Worm (Caenorhabditis elegans): ENCODE data around the gene F13H8.2.
A peak's percentile ranks its signal among the peaks of the same experiment; 100 is the strongest.

F13H8.2 gene

ce11 chrII:6236093-6236945, 33.8 kb upstream of the F13H8.2 start:
- TF ChIP-seq npax-4 (tag; optimal IDR thresholded peaks at IDR 0.05) (no peak), ceh-18 (tag; optimal IDR thresholded peaks at IDR 0.05) (peak; percentile 62), ceh-48 (tag; optimal IDR thresholded peaks at IDR 0.05) (no peak), pat-9 (tag; optimal IDR thresholded peaks at IDR 0.05) (no peak), hlh-6 (tag; optimal IDR thresholded peaks at IDR 0.05) (no peak), tbx-2 (tag; optimal IDR thresholded peaks at IDR 0.05) (peak; percentile 33), ceh-34 (tag; optimal IDR thresholded peaks at IDR 0.05) (peak; percentile 11), rnt-1 (tag; optimal IDR thresholded peaks at IDR 0.05) (no peak), hlh-30 (tag; optimal IDR thresholded peaks at IDR 0.05; ENCODE audit: insufficient read depth) (peak; percentile 45)

- no peak for TF ChIP-seq nhr-232 (tag; optimal IDR thresholded peaks at IDR 0.05)
- TF ChIP-seq ceh-31 (tag; optimal IDR thresholded peaks at IDR 0.05), result no peak
- TF ChIP-seq elt-2 (tag; optimal IDR thresholded peaks at IDR 0.05), result no peak
- no peak for TF ChIP-seq ceh-24 (tag; optimal IDR thresholded peaks at IDR 0.05)
- no peak for TF ChIP-seq elt-4 (tag; optimal IDR thresholded peaks at IDR 0.05)
- TF ChIP-seq dve-1 (tag; optimal IDR thresholded peaks at IDR 0.05), result no peak
- no peak for TF ChIP-seq hlh-13 (GFP tag; optimal IDR thresholded peaks at IDR 0.05)
- TF ChIP-seq unc-3 (GFP tag; conservative IDR thresholded peaks at IDR 0.05), result no peak
- TF ChIP-seq unc-3 (tag; optimal IDR thresholded peaks at IDR 0.05), result no peak
- no peak for TF ChIP-seq pqm-1 (tag; optimal IDR thresholded peaks at IDR 0.05)
- no peak for TF ChIP-seq unc-55 (GFP tag; optimal IDR thresholded peaks at IDR 0.05)
- TF ChIP-seq zip-5 (tag; optimal IDR thresholded peaks at IDR 0.05), result no peak
- no peak for TF ChIP-seq nhr-11 (tag; optimal IDR thresholded peaks at IDR 0.05)
- no peak for TF ChIP-seq pros-1 (tag; optimal IDR thresholded peaks at IDR 0.05)
- TF ChIP-seq ceh-19 (GFP tag; optimal IDR thresholded peaks at IDR 0.05), result no peak
- TF ChIP-seq pha-4 (tag; optimal IDR thresholded peaks at IDR 0.05), result no peak
- TF ChIP-seq ceh-6 (GFP tag; optimal IDR thresholded peaks at IDR 0.05), result no peak
- no peak for TF ChIP-seq unc-42 (tag; optimal IDR thresholded peaks at IDR 0.05)
- TF ChIP-seq pax-1 (tag; optimal IDR thresholded peaks at IDR 0.05), result no peak
Observed at ce11 chrII:6241758-6242157, 28.4 kb upstream of the F13H8.2 start, which contains the start of gene T24H7.8. T24H7.8 (plus strand) TSS chrII:6242058.

DNA sequence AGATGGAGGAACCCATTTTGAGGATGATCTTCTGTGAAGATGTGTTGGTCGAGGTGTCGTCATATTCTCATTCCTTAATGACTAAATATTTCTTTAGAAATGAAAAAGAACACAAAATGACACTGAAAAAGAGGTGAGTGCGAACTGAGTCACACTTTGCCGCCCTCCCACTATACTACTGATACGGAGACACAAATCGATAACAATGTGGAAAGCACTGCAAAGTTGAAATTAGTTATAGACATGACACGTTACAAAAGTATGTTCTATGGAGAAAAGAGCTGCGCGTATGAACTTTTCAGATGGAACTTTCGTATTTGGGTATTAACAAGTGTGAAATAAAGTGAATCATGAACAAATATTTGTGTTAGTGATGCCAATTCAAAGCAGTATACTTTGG, 26.0 kb upstream of the F13H8.2 start, which contains the start of gene tat-4:
TSS of gene tat-4 (minus strand) at position 117 of the 400 bp plus-strand sequence.
- TF ChIP-seq nfya-1 (tag; optimal IDR thresholded peaks at IDR 0.05) (no peak), fax-1 (tag; optimal IDR thresholded peaks at IDR 0.05) (no peak), T23F11.4 (GFP tag; optimal IDR thresholded peaks at IDR 0.05) (no peak), pha-2 (tag; optimal IDR thresholded peaks at IDR 0.05) (no peak)

DNA sequence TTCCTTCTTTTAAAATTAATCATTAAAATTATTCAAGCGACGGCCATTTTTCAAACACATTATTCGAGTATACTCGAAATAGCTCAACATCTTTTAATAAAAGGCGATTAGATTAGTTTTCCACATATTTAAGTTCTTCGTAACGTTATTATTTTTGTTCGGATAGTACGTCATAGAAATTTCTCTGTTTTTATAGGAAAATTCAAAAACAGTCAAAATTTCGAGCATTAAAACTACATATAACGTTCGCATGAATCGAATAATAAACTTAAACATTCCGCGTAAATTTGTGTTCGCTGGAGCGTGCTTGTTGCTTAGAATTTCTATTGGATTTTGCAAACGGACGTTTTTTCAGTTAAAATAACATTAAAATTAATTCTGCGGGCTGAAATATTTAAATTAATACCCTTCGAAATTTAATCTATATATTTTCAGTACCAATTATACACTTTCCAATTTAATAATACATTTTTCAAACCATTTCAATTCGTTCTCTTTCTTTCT, 24.9 kb upstream of the F13H8.2 start, which contains the start of gene blos-4:
TSS of gene blos-4 (plus strand) at position 51 of the 504 bp plus-strand sequence.
- TF ChIP-seq hlh-13 (GFP tag; optimal IDR thresholded peaks at IDR 0.05) (no peak), ztf-16 (tag; optimal IDR thresholded peaks at IDR 0.05) (no peak), nfya-1 (tag; optimal IDR thresholded peaks at IDR 0.05) (no peak)

DNA sequence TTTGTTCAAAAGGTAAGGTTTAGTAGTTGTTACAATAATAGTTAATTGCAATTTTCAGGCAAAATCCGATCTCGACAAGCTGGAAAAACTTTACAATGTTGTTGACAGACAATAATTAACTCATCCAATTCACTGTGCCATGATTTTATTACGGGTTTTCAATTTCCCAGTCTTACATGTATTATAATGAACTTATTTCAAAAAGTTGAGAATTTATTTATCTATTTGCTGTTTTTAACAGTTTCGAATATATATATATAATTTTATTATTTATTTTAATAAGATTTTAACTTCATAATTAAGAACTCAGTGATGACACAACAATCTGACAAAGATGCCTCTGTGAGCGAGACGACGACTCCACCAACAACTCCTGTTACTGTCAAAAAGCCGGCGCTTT, 24.1 kb upstream of the F13H8.2 start, which contains the start of gene lelo-1:
TSS of gene lelo-1 (plus strand) at position 301 of the 400 bp plus-strand sequence.
- no peak for TF ChIP-seq hlh-6 (tag; optimal IDR thresholded peaks at IDR 0.05)
- no peak for TF ChIP-seq ama-1 (optimal IDR thresholded peaks at IDR 0.05)
- no peak for TF ChIP-seq ets-4 (tag; optimal IDR thresholded peaks at IDR 0.05)
- TF ChIP-seq ceh-9 (tag; optimal IDR thresholded peaks at IDR 0.05), result no peak
- no peak for TF ChIP-seq pax-1 (tag; optimal IDR thresholded peaks at IDR 0.05)
- TF ChIP-seq madf-2 (tag; optimal IDR thresholded peaks at IDR 0.05), result no peak
- no peak for TF ChIP-seq tbx-7 (tag; optimal IDR thresholded peaks at IDR 0.05)
